Worm (Caenorhabditis elegans) whole organism, young adult: ENCODE data around the gene ZK637.15.

Experiments used
- aptf-3 ChIP-seq: fragments of 200-800 bp; sonication (Bioruptor generic); IDR thresholded peaks from 2 replicates; pipeline ENCODE4 v1.3.6; 2022; ENCODE audit warnings: missing genetic modification characterization, missing compliant biosample characterization
- attf-5 ChIP-seq: fragments of 200-800 bp; sonication (Bioruptor generic); optimal IDR thresholded peaks from 2 replicates; lab custom pipeline; 2018; ENCODE audit warnings: mild to moderate bottlenecking, missing genetic modification characterization, missing compliant biosample characterization
- ceh-100 ChIP-seq: fragments of 200-800 bp; sonication (Bioruptor generic); IDR thresholded peaks from 2 replicates; pipeline ENCODE4 v1.3.6; 2022; ENCODE audit warnings: missing genetic modification reagents, missing genetic modification characterization, missing compliant biosample characterization
- ceh-58 ChIP-seq: fragments of 200-800 bp; sonication (Bioruptor generic); IDR thresholded peaks from 2 replicates; pipeline ENCODE4 v1.3.6; 2022; ENCODE audit warnings: missing genetic modification characterization, missing compliant biosample characterization
- dpl-1 ChIP-seq: fragments of 150-350 bp; optimal IDR thresholded peaks from 2 replicates; lab custom pipeline; 2014; ENCODE audit warnings: missing biosample characterization, missing genetic modification reagents, missing genetic modification characterization
- lin-40 ChIP-seq: sonication (generic microtip); optimal IDR thresholded peaks from 2 replicates; lab custom pipeline; 2016; ENCODE audit warnings: missing genetic modification characterization, mild to moderate bottlenecking, missing compliant biosample characterization, missing genotype, missing genetic modification reagents
- lsy-27 ChIP-seq: sonication (generic microtip); optimal IDR thresholded peaks from 2 replicates; lab custom pipeline; 2017; ENCODE audit warnings: missing genetic modification characterization, mild to moderate bottlenecking, missing compliant biosample characterization, antibody characterized with exemption, missing genotype, borderline replicate concordance; ENCODE audit not compliant: insufficient read depth
- nhr-80 ChIP-seq: sonication (generic microtip); optimal IDR thresholded peaks from 2 replicates; lab custom pipeline; 2016; ENCODE audit warnings: missing genetic modification characterization, missing compliant biosample characterization
- rcor-1 ChIP-seq: fragments of 200-800 bp; sonication (Bioruptor generic); IDR thresholded peaks from 2 replicates; pipeline ENCODE4 v1.3.6; 2022; ENCODE audit warnings: missing genetic modification reagents, missing genetic modification characterization, missing compliant biosample characterization
- sea-2 ChIP-seq: fragments of 200-800 bp; sonication (Bioruptor generic); IDR thresholded peaks from 2 replicates; pipeline ENCODE4 v1.3.6; 2022; ENCODE audit warnings: missing genetic modification characterization, missing compliant biosample characterization
- snpc-4 ChIP-seq, 5 experiments: fragments of 150-350 bp in 1 of 5; sonication (generic microtip) in 4 of 5; optimal IDR thresholded peaks; 2 replicates each; lab custom pipeline; 2014 to 2018; ENCODE audit warnings: missing genetic modification characterization in 5 of 5, missing biosample characterization in 3 of 5, antibody characterized with exemption in 2 of 5, mild to moderate bottlenecking in 2 of 5, missing compliant biosample characterization in 2 of 5, missing genotype in 2 of 5, moderate library complexity in 2 of 5, missing genetic modification reagents in 1 of 5

ce11 chrIII:8955536-8955935 is 35.7 kb downstream of the ZK637.15 start:
- TF ChIP-seq lin-40 (tag; lab: Kevin White, UChicago) (no peak), ceh-100 (GFP tag; lab: Robert Waterston, UW) (no peak), rcor-1 (GFP tag; lab: Robert Waterston, UW) (no peak), ceh-58 (no peak), attf-5 (GFP tag; lab: Kevin White, UChicago) (no peak), nhr-80 (tag; lab: Kevin White, UChicago) (no peak), aptf-3 (GFP tag; lab: Robert Waterston, UW) (no peak), dpl-1 (no peak), lsy-27 (no peak), sea-2 (GFP tag; lab: Robert Waterston, UW) (no peak), snpc-4 (GFP tag; optimal IDR thresholded peaks at IDR 0.05; lab: Kevin White, UChicago) (no peak), snpc-4 (tag; optimal IDR thresholded peaks at IDR 0.05; lab: Kevin White, UChicago) (no peak)
